Fruit fly (Drosophila melanogaster) whole organism, embryonic: ENCODE measurements around the gene SrpRalpha.

ENCODE experiments used
- BtbVII ChIP-seq: fragments of 200-800 bp; sonication (Bioruptor generic); optimal IDR thresholded peaks from 3 replicates; lab custom pipeline; 2017; ENCODE audit warnings: missing biosample characterization, mild to moderate bottlenecking, missing genetic modification characterization
- CG12299 ChIP-seq: fragments of 200-800 bp; sonication (Bioruptor generic); optimal IDR thresholded peaks from 2 replicates; lab custom pipeline; 2018; ENCODE audit warnings: missing biosample characterization, mild to moderate bottlenecking, missing genetic modification characterization
- CG12659 ChIP-seq: fragments of 200-800 bp; sonication (Bioruptor generic); optimal IDR thresholded peaks from 3 replicates; lab custom pipeline; 2017; ENCODE audit warnings: mild to moderate bottlenecking, missing biosample characterization, missing genetic modification reagents, missing genetic modification characterization
- CG13775 ChIP-seq: fragments of 200-800 bp; sonication (Bioruptor generic); optimal IDR thresholded peaks from 3 replicates; lab custom pipeline; 2017; ENCODE audit warnings: missing biosample characterization, mild to moderate bottlenecking, missing genetic modification characterization
- CG13894 ChIP-seq: fragments of 200-800 bp; sonication (Bioruptor generic); optimal IDR thresholded peaks from 3 replicates; lab custom pipeline; 2018; ENCODE audit warnings: missing biosample characterization, mild to moderate bottlenecking, missing genetic modification characterization, moderate library complexity
- CG14050 ChIP-seq: fragments of 200-800 bp; sonication (Bioruptor generic); IDR thresholded peaks from 3 replicates; pipeline ENCODE4 v1.3.6; 2022; ENCODE audit warnings: missing biosample characterization, missing genetic modification characterization
- CG1529 ChIP-seq: fragments of 200-800 bp; sonication (Bioruptor generic); optimal IDR thresholded peaks from 3 replicates; lab custom pipeline; 2018; ENCODE audit warnings: missing biosample characterization, missing genetic modification characterization
- CG18764 ChIP-seq: fragments of 200-800 bp; sonication (Bioruptor generic); optimal IDR thresholded peaks from 3 replicates; lab custom pipeline; 2016; ENCODE audit warnings: missing biosample characterization, missing genetic modification characterization
- CG30020 ChIP-seq: fragments of 200-800 bp; optimal IDR thresholded peaks from 2 replicates; lab custom pipeline; 2019; ENCODE audit warnings: missing biosample characterization, mild to moderate bottlenecking, missing genetic modification characterization, moderate library complexity
- CG34376 ChIP-seq: fragments of 200-800 bp; sonication (Bioruptor generic); optimal IDR thresholded peaks from 2 replicates; lab custom pipeline; 2018; ENCODE audit warnings: missing biosample characterization, mild to moderate bottlenecking, missing genetic modification characterization
- CG3726 ChIP-seq: fragments of 200-800 bp; sonication (Bioruptor generic); IDR thresholded peaks from 3 replicates; pipeline ENCODE4, ENCODE4 v1.3.6; 2022; ENCODE audit warnings: missing biosample characterization, missing genetic modification characterization
- CG6765 ChIP-seq: fragments of 200-800 bp; sonication (Bioruptor generic); optimal IDR thresholded peaks from 3 replicates; lab custom pipeline; 2017; ENCODE audit warnings: missing biosample characterization, mild to moderate bottlenecking, missing genetic modification characterization
- CG7928 ChIP-seq: fragments of 200-800 bp; sonication (Bioruptor generic); optimal IDR thresholded peaks from 2 replicates; lab custom pipeline; 2017; ENCODE audit warnings: missing biosample characterization, mild to moderate bottlenecking, missing genetic modification characterization
- CG7963 ChIP-seq: fragments of 200-800 bp; sonication (Bioruptor generic); IDR thresholded peaks from 3 replicates; pipeline ENCODE4 v1.3.6; 2022; ENCODE audit warnings: missing biosample characterization, missing genetic modification characterization; ENCODE audit not compliant: partially characterized antibody
- CG9609 ChIP-seq: fragments of 200-800 bp; sonication (Bioruptor generic); optimal IDR thresholded peaks from 3 replicates; lab custom pipeline; 2016; ENCODE audit warnings: missing biosample characterization, missing genetic modification characterization
- CkIIα-i1 ChIP-seq: fragments of 200-800 bp; sonication (Bioruptor generic); IDR thresholded peaks from 2 replicates; pipeline ENCODE4 v1.3.6; 2022; ENCODE audit warnings: missing biosample characterization, missing genetic modification characterization
- Drgx ChIP-seq: fragments of 200-800 bp; sonication (Bioruptor generic); IDR thresholded peaks from 2 replicates; pipeline ENCODE4 v1.3.6; 2022; ENCODE audit warnings: missing biosample characterization, missing genetic modification characterization
- ERR ChIP-seq: fragments of 200-800 bp; sonication (Bioruptor generic); optimal IDR thresholded peaks from 2 replicates; lab custom pipeline; 2016; ENCODE audit warnings: missing biosample characterization, missing genetic modification characterization
- HLHmδ ChIP-seq: fragments of 200-800 bp; sonication (Bioruptor generic); optimal IDR thresholded peaks from 2 replicates; lab custom pipeline; 2018; ENCODE audit warnings: missing biosample characterization, mild to moderate bottlenecking, missing genetic modification characterization, moderate library complexity
- HmgZ ChIP-seq: fragments of 200-800 bp; sonication (Bioruptor generic); optimal IDR thresholded peaks from 2 replicates; lab custom pipeline; 2018; ENCODE audit warnings: missing biosample characterization, mild to moderate bottlenecking, missing genetic modification characterization
- Hr78 ChIP-seq, 2 experiments: fragments of 200-800 bp in 1 of 2; fragments of >200 bp in 1 of 2; sonication (Bioruptor generic) in 1 of 2; optimal IDR thresholded peaks; 2 replicates each; lab custom pipeline; 2017 to 2019; ENCODE audit warnings: missing biosample characterization in 2 of 2, missing genetic modification characterization in 2 of 2, mild to moderate bottlenecking in 1 of 2, moderate library complexity in 1 of 2
- Jarid2 ChIP-seq: fragments of 200-800 bp; sonication (Bioruptor generic); optimal IDR thresholded peaks from 3 replicates; lab custom pipeline; 2017; ENCODE audit warnings: mild to moderate bottlenecking, missing biosample characterization, missing genetic modification reagents, missing genetic modification characterization
- Myb ChIP-seq: fragments of 200-800 bp; sonication (Bioruptor generic); optimal IDR thresholded peaks from 2 replicates; lab custom pipeline; 2016; ENCODE audit warnings: missing biosample characterization, missing genetic modification characterization
- Rfx ChIP-seq: fragments of 200-800 bp; sonication (Bioruptor generic); IDR thresholded peaks from 2 replicates; pipeline ENCODE4 v1.3.6; 2022; ENCODE audit warnings: missing biosample characterization, missing genetic modification characterization
- Sin3A ChIP-seq: fragments of >200 bp; optimal IDR thresholded peaks from 2 replicates; lab custom pipeline; 2018
- Trl ChIP-seq, 3 experiments: fragments of >200 bp in 2 of 3; fragments of 200-800 bp in 1 of 3; sonication (Bioruptor generic) in 1 of 3; optimal IDR thresholded peaks; 2 replicates in 1 of 3; 3 replicates in 2 of 3; lab custom pipeline; 2016 to 2017; ENCODE audit warnings: missing biosample characterization in 1 of 3, missing genetic modification characterization in 1 of 3
- Vsx1 ChIP-seq: fragments of 200-800 bp; sonication (Bioruptor generic); optimal IDR thresholded peaks from 2 replicates; lab custom pipeline; 2017; ENCODE audit warnings: missing biosample characterization, mild to moderate bottlenecking, missing genetic modification characterization, missing genetic modification reagents
- ab ChIP-seq: fragments of 200-800 bp; sonication (Bioruptor generic); optimal IDR thresholded peaks from 2 replicates; lab custom pipeline; 2016; ENCODE audit warnings: missing biosample characterization, missing genetic modification characterization
- caup ChIP-seq: fragments of 200-800 bp; sonication (Bioruptor generic); optimal IDR thresholded peaks from 3 replicates; lab custom pipeline; 2017; ENCODE audit warnings: missing biosample characterization, mild to moderate bottlenecking, missing genetic modification characterization, moderate library complexity; ENCODE audit not compliant: severe bottlenecking
- ci ChIP-seq: fragments of 200-800 bp; sonication (Bioruptor generic); IDR thresholded peaks from 3 replicates; pipeline ENCODE4 v1.3.6; 2022; ENCODE audit warnings: missing biosample characterization, missing genetic modification characterization
- crc ChIP-seq: fragments of 200-800 bp; sonication (Bioruptor generic); optimal IDR thresholded peaks from 2 replicates; lab custom pipeline; 2016; ENCODE audit warnings: missing biosample characterization, missing genetic modification characterization
- da ChIP-seq: fragments of 200-800 bp; sonication (Bioruptor generic); optimal IDR thresholded peaks from 2 replicates; lab custom pipeline; 2016; ENCODE audit warnings: missing biosample characterization, missing genetic modification characterization
- disco-r ChIP-seq: fragments of 200-800 bp; sonication (Bioruptor generic); optimal IDR thresholded peaks from 2 replicates; lab custom pipeline; 2016; ENCODE audit warnings: missing biosample characterization, missing genetic modification characterization
- fd64A ChIP-seq: fragments of 200-800 bp; sonication (Bioruptor generic); optimal IDR thresholded peaks from 3 replicates; lab custom pipeline; 2018; ENCODE audit warnings: missing biosample characterization, mild to moderate bottlenecking, missing genetic modification characterization
- gce ChIP-seq: fragments of 200-800 bp; sonication (Bioruptor generic); IDR thresholded peaks from 3 replicates; pipeline ENCODE4 v1.3.6; 2022; ENCODE audit warnings: missing biosample characterization, missing genetic modification characterization
- gcm ChIP-seq: fragments of 200-800 bp; sonication (Bioruptor generic); optimal IDR thresholded peaks from 2 replicates; lab custom pipeline; 2019; ENCODE audit warnings: missing biosample characterization, mild to moderate bottlenecking, missing genetic modification characterization, moderate library complexity
- grau ChIP-seq: fragments of 200-800 bp; optimal IDR thresholded peaks from 3 replicates; lab custom pipeline; 2019; ENCODE audit warnings: missing biosample characterization, mild to moderate bottlenecking, missing genetic modification characterization, moderate library complexity
- grn ChIP-seq: fragments of 200-800 bp; sonication (Bioruptor generic); optimal IDR thresholded peaks from 3 replicates; lab custom pipeline; 2017; ENCODE audit warnings: missing biosample characterization, missing genetic modification characterization
- hth ChIP-seq: fragments of >200 bp; optimal IDR thresholded peaks from 2 replicates; lab custom pipeline; 2017; ENCODE audit warnings: inconsistent platforms
- inv ChIP-seq: fragments of 200-800 bp; sonication (Bioruptor generic); IDR thresholded peaks from 2 replicates; pipeline ENCODE4 v1.3.6; 2022; ENCODE audit warnings: missing biosample characterization, missing genetic modification characterization; ENCODE audit not compliant: partially characterized antibody
- kay ChIP-seq: fragments of 200-800 bp; sonication (Bioruptor generic); optimal IDR thresholded peaks from 2 replicates; lab custom pipeline; 2016; ENCODE audit warnings: missing biosample characterization, missing genetic modification characterization
- ken ChIP-seq: fragments of 200-800 bp; sonication (Bioruptor generic); IDR thresholded peaks from 3 replicates; pipeline ENCODE4 v1.3.6; 2022; ENCODE audit warnings: missing biosample characterization, missing genetic modification characterization
- klu ChIP-seq: fragments of 200-800 bp; sonication (Bioruptor generic); IDR thresholded peaks from 2 replicates; pipeline ENCODE4 v1.3.6; 2022; ENCODE audit warnings: missing biosample characterization, missing genetic modification characterization
- lab ChIP-seq: fragments of 200-800 bp; sonication (Bioruptor generic); optimal IDR thresholded peaks from 3 replicates; lab custom pipeline; 2017; ENCODE audit warnings: missing biosample characterization, missing genetic modification characterization, mild to moderate bottlenecking, moderate library complexity, missing genetic modification reagents
- lmd ChIP-seq: fragments of 200-800 bp; sonication (Bioruptor generic); IDR thresholded peaks from 2 replicates; pipeline ENCODE4 v1.3.6; 2022; ENCODE audit warnings: missing biosample characterization, missing genetic modification characterization
- luna ChIP-seq: fragments of 200-800 bp; sonication (Bioruptor generic); optimal IDR thresholded peaks from 2 replicates; lab custom pipeline; 2016; ENCODE audit warnings: missing biosample characterization, missing genetic modification characterization
- mam ChIP-seq: fragments of 200-800 bp; sonication (Bioruptor generic); optimal IDR thresholded peaks from 3 replicates; lab custom pipeline; 2016; ENCODE audit warnings: missing biosample characterization, missing genetic modification characterization
- psq ChIP-seq: fragments of 200-800 bp; sonication (Bioruptor generic); optimal IDR thresholded peaks from 2 replicates; lab custom pipeline; 2017; ENCODE audit warnings: missing biosample characterization, missing genetic modification characterization
- sob ChIP-seq: fragments of 200-800 bp; sonication (Bioruptor generic); IDR thresholded peaks from 2 replicates; pipeline ENCODE4 v1.3.6; 2022; ENCODE audit warnings: missing biosample characterization, missing genetic modification characterization
- ttk ChIP-seq: fragments of 200-800 bp; sonication (Bioruptor generic); IDR thresholded peaks from 2 replicates; pipeline ENCODE4 v2.1.2; 2022; ENCODE audit warnings: missing biosample characterization, missing genetic modification characterization
- twi ChIP-seq: fragments of 200-800 bp; optimal IDR thresholded peaks from 2 replicates; lab custom pipeline; 2019; ENCODE audit warnings: missing biosample characterization, mild to moderate bottlenecking, missing genetic modification characterization, moderate library complexity

SrpRalpha gene

DNA sequence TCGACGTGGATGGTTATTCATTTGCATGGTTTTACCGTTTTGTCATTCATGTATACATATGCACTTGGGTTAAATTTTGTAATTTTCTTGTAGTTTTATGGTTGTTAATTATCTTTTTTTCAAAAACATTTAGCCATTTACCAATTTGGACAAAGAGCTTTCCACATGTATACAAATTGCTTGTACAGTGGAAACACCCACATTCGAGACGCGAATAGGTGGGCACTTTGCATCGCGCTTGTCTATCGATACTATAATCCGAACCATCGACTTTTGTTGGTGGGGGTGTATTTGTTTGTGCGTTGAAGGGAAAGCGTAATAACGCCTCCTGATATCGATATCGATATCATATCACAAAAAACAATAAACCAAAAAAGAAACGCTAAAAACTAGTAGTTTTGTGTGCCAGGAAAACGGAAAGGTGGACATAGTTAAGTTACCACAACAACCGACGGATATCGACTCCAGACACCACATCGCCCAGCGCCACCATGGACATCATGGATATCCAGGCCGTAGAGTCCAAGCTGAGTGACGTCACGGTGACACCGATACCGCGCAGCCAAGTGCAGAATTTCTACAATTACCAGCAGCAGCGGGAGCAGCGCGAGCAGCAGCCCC lies 8.8 kb upstream of the SrpRalpha start, which contains the start of gene CDK2AP1 (continued):
- TF ChIP-seq ab = no peak
- TF ChIP-seq fd64A (GFP tag; lab: Kevin White, UChicago) = no peak
- no peak for TF ChIP-seq hth (lab: Kevin White, UChicago)
- 0 out of 3 replicates have a peak, but pooled peaks have one; percentile 10 for TF ChIP-seq ken (GFP tag; lab: Robert Waterston, UW)
- TF ChIP-seq disco-r (GFP tag; lab: Kevin White, UChicago) = no peak
- peak; percentile 58 for TF ChIP-seq inv
- no peak for TF ChIP-seq ERR
- TF ChIP-seq caup (GFP tag; lab: Kevin White, UChicago) = no peak
- no peak for TF ChIP-seq luna
- no peak for TF ChIP-seq lab
- TF ChIP-seq CG13775 = peak; percentile 25
- TF ChIP-seq CG7928 (GFP tag; lab: Kevin White, UChicago) = no peak
- no peak for TF ChIP-seq BtbVII (GFP tag; lab: Kevin White, UChicago)
- TF ChIP-seq HLHmδ = no peak
- TF ChIP-seq da (GFP tag; lab: Kevin White, UChicago) = no peak
- no peak for TF ChIP-seq psq (GFP tag; lab: Kevin White, UChicago)
- TF ChIP-seq Trl (optimal IDR thresholded peaks at IDR 0.05; lab: Kevin White, UChicago) = no peak
- TF ChIP-seq Trl (GFP tag; optimal IDR thresholded peaks at IDR 0.05; lab: Kevin White, UChicago) = no peak
- TF ChIP-seq Rfx (GFP tag; lab: Robert Waterston, UW) = peak; percentile 72
- TF ChIP-seq mam (GFP tag; lab: Kevin White, UChicago) = peak; percentile 60
- peak; percentile 33 for TF ChIP-seq grau (tag; lab: Kevin White, UChicago)
- peak; percentile 57 for TF ChIP-seq Myb
- TF ChIP-seq CG14050 (GFP tag; lab: Robert Waterston, UW) = no peak
- TF ChIP-seq crc (GFP tag; lab: Kevin White, UChicago) = no peak
- TF ChIP-seq CG7963 (GFP tag; lab: Robert Waterston, UW) = peak; percentile 72
- TF ChIP-seq CG12299 (tag; lab: Kevin White, UChicago) = no peak
- peak; percentile 1 for TF ChIP-seq CG9609 (GFP tag; lab: Kevin White, UChicago)
- TF ChIP-seq lmd (GFP tag; lab: Robert Waterston, UW) = no peak
- TF ChIP-seq gcm (GFP tag; lab: Kevin White, UChicago) = no peak
- TF ChIP-seq Vsx1 (GFP tag; lab: Kevin White, UChicago) = no peak
- TF ChIP-seq CG3726 (GFP tag; lab: Robert Waterston, UW) = no peak
- TF ChIP-seq sob (GFP tag; lab: Robert Waterston, UW) = peak; percentile 27; the same call in 1 of the 2 replicates
- no peak for TF ChIP-seq CG18764
- TF ChIP-seq Hr78 (GFP tag; optimal IDR thresholded peaks at IDR 0.05; lab: Kevin White, UChicago) = no peak
- no peak for TF ChIP-seq CG34376 (GFP tag; lab: Kevin White, UChicago)
- TF ChIP-seq klu = peak; percentile 40; the same call in 1 of the 2 replicates
- no peak for TF ChIP-seq kay (GFP tag; lab: Kevin White, UChicago)
- TF ChIP-seq Jarid2 (GFP tag; lab: Kevin White, UChicago) = no peak
- no peak for TF ChIP-seq grn
- TF ChIP-seq Drgx (GFP tag; lab: Robert Waterston, UW) = no peak
- peak; percentile 39 for TF ChIP-seq HmgZ (tag; lab: Kevin White, UChicago)
- TF ChIP-seq CG1529 (GFP tag; lab: Kevin White, UChicago) = no peak
- peak; percentile 94 for TF ChIP-seq CG30020 (tag; lab: Kevin White, UChicago)
- TF ChIP-seq CG12659 = peak; percentile 50
- peak; percentile 19 for TF ChIP-seq Sin3A (lab: Kevin White, UChicago)
- no peak for TF ChIP-seq gce (GFP tag; lab: Robert Waterston, UW)
- no peak for TF ChIP-seq ci (GFP tag; lab: Robert Waterston, UW)
- TF ChIP-seq CkIIα-i1 = no peak
- TF ChIP-seq CG6765 (GFP tag; lab: Kevin White, UChicago) = no peak
- no peak for TF ChIP-seq ttk (GFP tag; lab: Robert Waterston, UW)
- peak; percentile 31 for TF ChIP-seq CG13894 (tag; lab: Kevin White, UChicago)
- TF ChIP-seq twi (tag; lab: Kevin White, UChicago) = no peak
